In the genomic region with DNA sequence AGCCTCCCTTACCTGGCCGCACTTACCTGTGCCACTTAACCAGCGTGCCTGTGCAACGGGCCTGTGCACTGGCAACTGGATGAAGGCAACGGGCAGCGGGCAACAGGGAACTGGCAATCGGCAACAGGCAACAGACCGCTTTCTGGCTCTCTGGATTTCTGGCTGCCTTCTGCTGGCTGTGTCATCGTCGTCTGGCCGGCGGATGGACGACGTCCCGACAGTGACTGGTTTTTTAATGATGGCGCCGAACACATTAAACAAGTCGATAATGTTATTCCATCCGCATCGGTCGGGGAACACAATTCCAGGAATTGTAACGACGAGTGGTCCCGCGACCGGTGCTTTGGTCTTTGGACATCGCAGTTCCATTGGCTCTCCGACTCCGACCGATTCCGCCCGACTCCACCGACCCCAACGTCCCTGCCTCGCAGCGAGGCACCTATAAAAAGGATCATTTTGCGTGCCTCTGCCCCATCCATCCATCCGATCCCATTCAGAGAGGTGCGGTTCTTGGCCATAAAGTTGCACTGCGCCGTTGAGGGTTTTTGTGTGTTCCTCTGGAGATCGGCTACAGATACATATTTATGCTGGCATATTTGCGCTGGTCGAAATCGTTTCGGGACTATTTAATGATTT, we compare ENCODE assay signal across 5 fruit fly cellular contexts.
TF ChIP-seq lines count a peak whose summit lies in the region.

No protein-coding gene starts in this region.

- no peak for TF ChIP-seq CTCF in whole organism, embryonic (GFP tag; optimal IDR thresholded peaks at IDR 0.05; lab: Kevin White, UChicago)

TF ChIP-seq in whole organism, 6 proteins besides CTCF, POLR2A, EP300 and RAD21:
- TF ChIP-seq Dll (optimal IDR thresholded peaks at IDR 0.05; lab: Kevin White, UChicago), result peak; percentile 13
- TF ChIP-seq psq (optimal IDR thresholded peaks at IDR 0.05; lab: Kevin White, UChicago), result no peak
- no peak for TF ChIP-seq EcR (GFP tag; optimal IDR thresholded peaks at IDR 0.05; lab: Kevin White, UChicago)
- TF ChIP-seq usp (GFP tag; optimal IDR thresholded peaks at IDR 0.05; lab: Kevin White, UChicago), result no peak
- no peak for TF ChIP-seq pan (optimal IDR thresholded peaks at IDR 0.05; lab: Kevin White, UChicago)

TF ChIP-seq in whole organism, embryonic, 481 proteins besides CTCF, POLR2A, EP300 and RAD21 (continues in another document):
- TF ChIP-seq CG8478 (optimal IDR thresholded peaks at IDR 0.05; lab: Kevin White, UChicago), result peak; percentile 14
- TF ChIP-seq CG9437 (GFP tag; optimal IDR thresholded peaks at IDR 0.05; lab: Kevin White, UChicago), result no peak
- peak; percentile 23 for TF ChIP-seq CG15479 (GFP tag; optimal IDR thresholded peaks at IDR 0.05; lab: Kevin White, UChicago)
- peak; percentile 12 for TF ChIP-seq lbe (GFP tag; optimal IDR thresholded peaks at IDR 0.05; lab: Kevin White, UChicago)
- 0 out of 4 replicates have a peak, but pooled peaks have one; percentile 15 for TF ChIP-seq chinmo (GFP tag; IDR thresholded peaks at IDR 0.05; lab: Robert Waterston, UW; ENCODE audit: partially characterized antibody)
- 0 out of 2 replicates have a peak, but pooled peaks have one; percentile 5 for TF ChIP-seq ttk (GFP tag; IDR thresholded peaks at IDR 0.05; lab: Robert Waterston, UW)
- no peak for TF ChIP-seq Doc3 (GFP tag; IDR thresholded peaks at IDR 0.05; lab: Robert Waterston, UW; ENCODE audit: partially characterized antibody)
- peak in 1 of 2 experiments; percentile 6 for TF ChIP-seq tll (GFP tag; optimal IDR thresholded peaks at IDR 0.05; lab: Kevin White, UChicago)
- TF ChIP-seq ken (GFP tag; IDR thresholded peaks at IDR 0.05; lab: Robert Waterston, UW), result peak; percentile 51; the same call in 1 of the 3 replicates
- peak; percentile 33; the same call in 1 of the 2 replicates for TF ChIP-seq crol (GFP tag; IDR thresholded peaks at IDR 0.05; lab: Robert Waterston, UW)
- peak; percentile 89 for TF ChIP-seq zen (tag; optimal IDR thresholded peaks at IDR 0.05; lab: Kevin White, UChicago)
- TF ChIP-seq Stat92E (GFP tag; optimal IDR thresholded peaks at IDR 0.05; lab: Kevin White, UChicago), result peak in 1 of 3 experiments; percentile 80
- TF ChIP-seq corto (GFP tag; optimal IDR thresholded peaks at IDR 0.05; lab: Kevin White, UChicago), result peak; percentile 64
- TF ChIP-seq kni (GFP tag; optimal IDR thresholded peaks at IDR 0.05; lab: Kevin White, UChicago), result peak; percentile 53
- no peak for TF ChIP-seq Elba2 (GFP tag; optimal IDR thresholded peaks at IDR 0.05; lab: Kevin White, UChicago)
- TF ChIP-seq Asciz (GFP tag; optimal IDR thresholded peaks at IDR 0.05; lab: Kevin White, UChicago), result no peak
- peak; percentile 38 for TF ChIP-seq sens (GFP tag; lab: Kevin White, UChicago)
- no peak for TF ChIP-seq dm (GFP tag; optimal IDR thresholded peaks at IDR 0.05; lab: Kevin White, UChicago)

TF ChIP-seq in whole organism, prepupa, 60 proteins besides CTCF, POLR2A, EP300 and RAD21:
- TF ChIP-seq ss (GFP tag; optimal IDR thresholded peaks at IDR 0.05; lab: Kevin White, UChicago) (peak in 1 of 2 experiments; percentile 74), CG32006 (GFP tag; optimal IDR thresholded peaks at IDR 0.05; lab: Kevin White, UChicago) (peak; percentile 1), CG6854 (GFP tag; optimal IDR thresholded peaks at IDR 0.05; lab: Kevin White, UChicago) (peak; percentile 64), CG1621 (tag; optimal IDR thresholded peaks at IDR 0.05; lab: Kevin White, UChicago) (peak; percentile 18), CG6808 (GFP tag; optimal IDR thresholded peaks at IDR 0.05; lab: Kevin White, UChicago) (peak; percentile 41), Eip78C (GFP tag; lab: Kevin White, UChicago) (no peak), Hr39 (GFP tag; optimal IDR thresholded peaks at IDR 0.05; lab: Kevin White, UChicago) (no peak), Eip75B (GFP tag; optimal IDR thresholded peaks at IDR 0.05; lab: Kevin White, UChicago) (no peak), fkh (GFP tag; optimal IDR thresholded peaks at IDR 0.05; lab: Kevin White, UChicago) (no peak), CG6163 (GFP tag; IDR thresholded peaks at IDR 0.05; lab: Robert Waterston, UW) (peak; percentile 46; the same call in 2 of the 3 replicates), Lpt (GFP tag; optimal IDR thresholded peaks at IDR 0.05; lab: Kevin White, UChicago) (peak; percentile 26), Eip93F (GFP tag; optimal IDR thresholded peaks at IDR 0.05; lab: Kevin White, UChicago) (no peak), eg (GFP tag; IDR thresholded peaks at IDR 0.05; lab: Robert Waterston, UW) (0 out of 3 replicates have a peak, but pooled peaks have one; percentile 18), net (GFP tag; optimal IDR thresholded peaks at IDR 0.05; lab: Kevin White, UChicago) (no peak)
TF ChIP-seq in whole organism, prepupa: peak in this region for 8.

TF ChIP-seq in whole organism, pupa, 21 proteins besides CTCF, POLR2A, EP300 and RAD21:
- TF ChIP-seq Ets98B (GFP tag; IDR thresholded peaks at IDR 0.05; lab: Robert Waterston, UW) (no peak), CG34367 (tag; optimal IDR thresholded peaks at IDR 0.05; lab: Kevin White, UChicago) (no peak), D1 (tag; optimal IDR thresholded peaks at IDR 0.05; lab: Kevin White, UChicago) (no peak), Snoo (tag; optimal IDR thresholded peaks at IDR 0.05; lab: Kevin White, UChicago) (peak; percentile 51), CG15710 (tag; optimal IDR thresholded peaks at IDR 0.05; lab: Kevin White, UChicago) (no peak), EcR (GFP tag; optimal IDR thresholded peaks at IDR 0.05; lab: Kevin White, UChicago) (peak; percentile 78), CG14655 (GFP tag; optimal IDR thresholded peaks at IDR 0.05; lab: Kevin White, UChicago) (no peak), CG4496 (GFP tag; IDR thresholded peaks at IDR 0.05; lab: Robert Waterston, UW) (no peak), CG12605 (GFP tag; IDR thresholded peaks at IDR 0.05; lab: Robert Waterston, UW) (no peak), CG8159 (tag; optimal IDR thresholded peaks at IDR 0.05; lab: Kevin White, UChicago) (no peak), CG13204 (GFP tag; optimal IDR thresholded peaks at IDR 0.05; lab: Kevin White, UChicago) (peak; percentile 92), gl (tag; optimal IDR thresholded peaks at IDR 0.05; lab: Kevin White, UChicago) (no peak), CG8301 (tag; optimal IDR thresholded peaks at IDR 0.05; lab: Kevin White, UChicago) (no peak), CG17806 (tag; optimal IDR thresholded peaks at IDR 0.05; lab: Kevin White, UChicago) (no peak), rn (GFP tag; IDR thresholded peaks at IDR 0.05; lab: Robert Waterston, UW) (no peak), fd96Ca (GFP tag; IDR thresholded peaks at IDR 0.05; lab: Robert Waterston, UW) (0 out of 3 replicates have a peak, but pooled peaks have one; percentile 24), Pif1B (GFP tag; optimal IDR thresholded peaks at IDR 0.05; lab: Kevin White, UChicago) (no peak)

TF ChIP-seq in whole organism, wandering third instar larva, 38 proteins besides CTCF, POLR2A, EP300 and RAD21 (continues in another document):
- TF ChIP-seq brk (GFP tag; optimal IDR thresholded peaks at IDR 0.05; lab: Kevin White, UChicago) (peak; percentile 79), Mio (GFP tag; optimal IDR thresholded peaks at IDR 0.05; lab: Kevin White, UChicago) (no peak), Myc (optimal IDR thresholded peaks at IDR 0.05; lab: Kevin White, UChicago) (no peak), fru (GFP tag; optimal IDR thresholded peaks at IDR 0.05; lab: Kevin White, UChicago) (peak; percentile 32), Hr78 (GFP tag; optimal IDR thresholded peaks at IDR 0.05; lab: Kevin White, UChicago) (no peak), Hr83 (GFP tag; optimal IDR thresholded peaks at IDR 0.05; lab: Kevin White, UChicago; ENCODE audit: poor library complexity, severe bottlenecking) (peak; percentile 38), CrebA (GFP tag; optimal IDR thresholded peaks at IDR 0.05; lab: Kevin White, UChicago; ENCODE audit: borderline replicate concordance) (no peak), ey (GFP tag; optimal IDR thresholded peaks at IDR 0.05; lab: Kevin White, UChicago) (no peak), rgr (GFP tag; optimal IDR thresholded peaks at IDR 0.05; lab: Kevin White, UChicago) (no peak), dsf (GFP tag; optimal IDR thresholded peaks at IDR 0.05; lab: Kevin White, UChicago; ENCODE audit: borderline replicate concordance) (no peak), OdsH (GFP tag; optimal IDR thresholded peaks at IDR 0.05; lab: Kevin White, UChicago) (no peak), Rel (GFP tag; optimal IDR thresholded peaks at IDR 0.05; lab: Kevin White, UChicago) (peak; percentile 61), Rel (tag; optimal IDR thresholded peaks at IDR 0.05; lab: Kevin White, UChicago) (no peak), jim (GFP tag; optimal IDR thresholded peaks at IDR 0.05; lab: Kevin White, UChicago) (no peak), dmrt93B (GFP tag; optimal IDR thresholded peaks at IDR 0.05; lab: Kevin White, UChicago) (no peak), Jra (GFP tag; optimal IDR thresholded peaks at IDR 0.05; lab: Kevin White, UChicago) (no peak), CG9705 (GFP tag; optimal IDR thresholded peaks at IDR 0.05; lab: Kevin White, UChicago) (no peak), psq (GFP tag; optimal IDR thresholded peaks at IDR 0.05; lab: Kevin White, UChicago) (peak; percentile 7), usp (GFP tag; optimal IDR thresholded peaks at IDR 0.05; lab: Kevin White, UChicago) (no peak), GATAd (GFP tag; optimal IDR thresholded peaks at IDR 0.05; lab: Kevin White, UChicago) (no peak), sage (GFP tag; optimal IDR thresholded peaks at IDR 0.05; lab: Kevin White, UChicago) (no peak), tai (GFP tag; optimal IDR thresholded peaks at IDR 0.05; lab: Kevin White, UChicago) (no peak), Abd-B (GFP tag; optimal IDR thresholded peaks at IDR 0.05; lab: Kevin White, UChicago) (no peak), Dif (GFP tag; optimal IDR thresholded peaks at IDR 0.05; lab: Kevin White, UChicago; ENCODE audit: partially characterized antibody) (peak; percentile 56), CG32264 (GFP tag; optimal IDR thresholded peaks at IDR 0.05; lab: Kevin White, UChicago) (no peak), woc (GFP tag; optimal IDR thresholded peaks at IDR 0.05; lab: Kevin White, UChicago) (no peak), sv (GFP tag; optimal IDR thresholded peaks at IDR 0.05; lab: Kevin White, UChicago) (no peak), pan (optimal IDR thresholded peaks at IDR 0.05; lab: Kevin White, UChicago) (no peak), Hnf4 (GFP tag; optimal IDR thresholded peaks at IDR 0.05; lab: Kevin White, UChicago) (no peak), br (GFP tag; optimal IDR thresholded peaks at IDR 0.05; lab: Kevin White, UChicago) (no peak), Sp1 (GFP tag; optimal IDR thresholded peaks at IDR 0.05; lab: Kevin White, UChicago) (no peak), foxo (GFP tag; optimal IDR thresholded peaks at IDR 0.05; lab: Kevin White, UChicago) (no peak), lola (GFP tag; optimal IDR thresholded peaks at IDR 0.05; lab: Kevin White, UChicago) (no peak), HLH106 (tag; optimal IDR thresholded peaks at IDR 0.05; lab: Kevin White, UChicago) (peak; percentile 2), h (GFP tag; optimal IDR thresholded peaks at IDR 0.05; lab: Kevin White, UChicago) (no peak)
